Worm (Caenorhabditis elegans): ENCODE data around the gene enri-2.

Gene enri-2

ce11 chrX:14559519-14560296 is 14.1 kb downstream of the enri-2 start:
- TF ChIP-seq ceh-28 (tag; optimal IDR thresholded peaks at IDR 0.05) (no peak), egl-43 (GFP tag; IDR thresholded peaks at IDR 0.05) (no peak), nhr-41 (GFP tag; IDR thresholded peaks at IDR 0.05) (peak; percentile 17; the same call in 1 of the 2 replicates), cey-2 (tag; optimal IDR thresholded peaks at IDR 0.05; ENCODE audit: borderline replicate concordance, insufficient read depth) (no peak), mxl-2 (GFP tag; conservative IDR thresholded peaks at IDR 0.05) (no peak), madf-5 (GFP tag; IDR thresholded peaks at IDR 0.05) (0 out of 4 replicates have a peak, but pooled peaks of 1 of the 2 experiments have one; percentile 26), Y105C5A.15 (GFP tag; IDR thresholded peaks at IDR 0.05) (no peak), ceh-32 (tag; optimal IDR thresholded peaks at IDR 0.05; ENCODE audit: poor library complexity) (no peak), nhr-25 (tag; optimal IDR thresholded peaks at IDR 0.05; ENCODE audit: borderline replicate concordance, insufficient read depth) (no peak), mes-2 (tag; optimal IDR thresholded peaks at IDR 0.05; ENCODE audit: poor library complexity, severe bottlenecking) (no peak), ceh-62 (tag; optimal IDR thresholded peaks at IDR 0.05) (no peak), zag-1 (tag; optimal IDR thresholded peaks at IDR 0.05) (no peak), attf-4 (tag; optimal IDR thresholded peaks at IDR 0.05) (peak; percentile 43), pha-4 (GFP tag; IDR thresholded peaks at IDR 0.05) (no peak), pha-4 (tag; optimal IDR thresholded peaks at IDR 0.05) (peak; percentile 67), ceh-82 (tag; optimal IDR thresholded peaks at IDR 0.05) (no peak), F37D6.2 (tag; optimal IDR thresholded peaks at IDR 0.05) (no peak)

ce11 chrX:14560297-14560680 is 14.6 kb downstream of the enri-2 start:
- TF ChIP-seq tra-1 (GFP tag; IDR thresholded peaks at IDR 0.05) (peak; percentile 92), F49E8.2 (tag; optimal IDR thresholded peaks at IDR 0.05; ENCODE audit: borderline replicate concordance) (no peak), egl-27 (tag; optimal IDR thresholded peaks at IDR 0.05) (peak; percentile 25), Y48G9A.11 (GFP tag; IDR thresholded peaks at IDR 0.05) (no peak), aha-1 (tag) (peak; percentile 99), ceh-62 (tag; optimal IDR thresholded peaks at IDR 0.05) (no peak), egl-43 (GFP tag; IDR thresholded peaks at IDR 0.05) (peak; percentile 64), mxl-3 (GFP tag; optimal IDR thresholded peaks at IDR 0.05) (peak; percentile 69), F10B5.3 (tag; optimal IDR thresholded peaks at IDR 0.05) (no peak), snpc-4 (tag; optimal IDR thresholded peaks at IDR 0.05) (no peak), ztf-11 (tag; optimal IDR thresholded peaks at IDR 0.05) (no peak), mdt-29 (GFP tag; IDR thresholded peaks at IDR 0.05) (no peak), unc-130 (GFP tag; optimal IDR thresholded peaks at IDR 0.05) (no peak), pha-4 (GFP tag; IDR thresholded peaks at IDR 0.05) (peak; percentile 94), pha-4 (tag; optimal IDR thresholded peaks at IDR 0.05) (peak; percentile 58), ctbp-1 (GFP tag; IDR thresholded peaks at IDR 0.05) (peak; percentile 90), gei-8 (GFP tag; optimal IDR thresholded peaks at IDR 0.05) (peak; percentile 89), nhr-25 (tag; optimal IDR thresholded peaks at IDR 0.05; ENCODE audit: borderline replicate concordance, insufficient read depth) (peak; percentile 80), nhr-11 (tag; optimal IDR thresholded peaks at IDR 0.05) (peak; percentile 83), aly-2 (tag; optimal IDR thresholded peaks at IDR 0.05) (no peak), hif-1 (tag; optimal IDR thresholded peaks at IDR 0.05) (peak; percentile 34 to 92), madf-9 (GFP tag; conservative IDR thresholded peaks at IDR 0.05) (peak; percentile 47), cey-2 (tag; optimal IDR thresholded peaks at IDR 0.05; ENCODE audit: borderline replicate concordance, insufficient read depth) (peak; percentile 54), nhr-42 (GFP tag; IDR thresholded peaks at IDR 0.05) (peak; percentile 20; the same call in 1 of the 2 replicates), Y5F2A.4 (GFP tag; optimal IDR thresholded peaks at IDR 0.05) (no peak), ZK546.5 (tag; optimal IDR thresholded peaks at IDR 0.05) (no peak), ces-1 (GFP tag; optimal IDR thresholded peaks at IDR 0.05) (no peak), fos-1 (tag; optimal IDR thresholded peaks at IDR 0.05) (peak; percentile 73), dpl-1 (GFP tag; optimal IDR thresholded peaks at IDR 0.05) (peak; percentile 61), set-16 (GFP tag; IDR thresholded peaks at IDR 0.05) (peak; percentile 49; the same call in 1 of the 2 replicates), nhr-77 (tag; optimal IDR thresholded peaks at IDR 0.05) (peak; percentile 90), hmg-1.1 (GFP tag; IDR thresholded peaks at IDR 0.05) (peak; percentile 72), vab-7 (GFP tag; IDR thresholded peaks at IDR 0.05) (peak; percentile 53; the same call in 1 of the 2 replicates), dmd-6 (GFP tag; IDR thresholded peaks at IDR 0.05) (peak; percentile 99), nhr-102 (tag; optimal IDR thresholded peaks at IDR 0.05) (peak; percentile 89), ceh-82 (tag; optimal IDR thresholded peaks at IDR 0.05) (no peak), lin-1 (GFP tag; IDR thresholded peaks at IDR 0.05) (peak; percentile 92)

All from whole organism, L4 larva.